Worm (Caenorhabditis elegans) whole organism, mixed stage, embryonic: Measurements from ENCODE around the gene rab-14.

Experiments
- mep-1 ChIP-seq: fragments of 150-350 bp; optimal IDR thresholded peaks from 2 replicates; lab custom pipeline; 2017; ENCODE audit warnings: missing biosample characterization, missing genetic modification reagents, missing genetic modification characterization, inconsistent platforms
- nhr-2 ChIP-seq: fragments of 150-350 bp; optimal IDR thresholded peaks from 2 replicates; lab custom pipeline; 2014; ENCODE audit warnings: missing biosample characterization, missing genetic modification characterization
- nhr-28 ChIP-seq: fragments of 150-350 bp; optimal IDR thresholded peaks from 2 replicates; lab custom pipeline; 2014; ENCODE audit warnings: missing biosample characterization, missing genetic modification characterization
- snpc-4 ChIP-seq: fragments of 150-350 bp; optimal IDR thresholded peaks from 2 replicates; lab custom pipeline; 2014; ENCODE audit warnings: missing biosample characterization, missing genetic modification characterization

ce11 chrX:15591068-15591467, 15.4 kb downstream of the rab-14 start, which contains the start of gene usp-33:
- TF ChIP-seq nhr-2 (no peak), snpc-4 (tag; lab: Kevin White, UChicago) (no peak), nhr-28 (tag; lab: Kevin White, UChicago) (no peak), mep-1 (tag; lab: Kevin White, UChicago) (no peak)
